Fruit fly (Drosophila melanogaster) whole organism, embryonic: ENCODE results near the gene CG14017.

ENCODE experiments used
- Antp ChIP-seq: fragments of 200-800 bp; sonication (Bioruptor generic); optimal IDR thresholded peaks from 3 replicates; lab custom pipeline; 2016; ENCODE audit warnings: missing biosample characterization, missing genetic modification characterization
- Bteb2 ChIP-seq: fragments of 200-800 bp; sonication (Bioruptor generic); optimal IDR thresholded peaks from 2 replicates; lab custom pipeline; 2016; ENCODE audit warnings: missing biosample characterization, missing genetic modification characterization
- CG10209 ChIP-seq: fragments of 200-800 bp; sonication (Bioruptor generic); optimal IDR thresholded peaks from 3 replicates; lab custom pipeline; 2017; ENCODE audit warnings: missing biosample characterization, mild to moderate bottlenecking, missing genetic modification characterization, missing genetic modification reagents
- CG10654 ChIP-seq: fragments of 200-800 bp; sonication (Bioruptor generic); optimal IDR thresholded peaks from 2 replicates; lab custom pipeline; 2016; ENCODE audit warnings: missing biosample characterization, missing genetic modification characterization
- CG11093 ChIP-seq: fragments of 200-800 bp; sonication (Bioruptor generic); IDR thresholded peaks from 3 replicates; pipeline ENCODE4 v1.3.6; 2022; ENCODE audit warnings: missing biosample characterization, missing genetic modification characterization
- CG12071 ChIP-seq: fragments of 200-800 bp; sonication (Bioruptor generic); optimal IDR thresholded peaks from 3 replicates; lab custom pipeline; 2018; ENCODE audit warnings: missing biosample characterization, mild to moderate bottlenecking, missing genetic modification characterization
- CG12769 ChIP-seq: fragments of 200-800 bp; sonication (Bioruptor generic); optimal IDR thresholded peaks from 2 replicates; lab custom pipeline; 2019; ENCODE audit warnings: missing biosample characterization, mild to moderate bottlenecking, missing genetic modification characterization, moderate library complexity
- CG13424 ChIP-seq: fragments of 200-800 bp; sonication (Bioruptor generic); optimal IDR thresholded peaks from 2 replicates; lab custom pipeline; 2019; ENCODE audit warnings: missing biosample characterization, mild to moderate bottlenecking, missing genetic modification characterization, moderate library complexity
- CG15696 ChIP-seq: fragments of 200-800 bp; sonication (Bioruptor generic); optimal IDR thresholded peaks from 2 replicates; lab custom pipeline; 2019; ENCODE audit warnings: missing biosample characterization, mild to moderate bottlenecking, missing genetic modification characterization, moderate library complexity
- CG1602 ChIP-seq: fragments of 200-800 bp; sonication (Bioruptor generic); optimal IDR thresholded peaks from 3 replicates; lab custom pipeline; 2016; ENCODE audit warnings: missing biosample characterization, missing genetic modification characterization
- CG17328 ChIP-seq: fragments of 200-800 bp; sonication (Bioruptor generic); IDR thresholded peaks from 2 replicates; pipeline ENCODE4 v1.3.6; 2022; ENCODE audit warnings: missing biosample characterization, missing genetic modification characterization
- CG17385 ChIP-seq: fragments of 200-800 bp; sonication (Bioruptor generic); optimal IDR thresholded peaks from 3 replicates; lab custom pipeline; 2018; ENCODE audit warnings: missing biosample characterization, mild to moderate bottlenecking, missing genetic modification characterization
- CG17612 ChIP-seq: fragments of 200-800 bp; sonication (Bioruptor generic); IDR thresholded peaks from 2 replicates; pipeline ENCODE4 v1.3.6; 2022; ENCODE audit warnings: missing biosample characterization, missing genetic modification characterization
- CG2120 ChIP-seq: fragments of 200-800 bp; sonication (Bioruptor generic); optimal IDR thresholded peaks from 3 replicates; lab custom pipeline; 2016; ENCODE audit warnings: missing biosample characterization, missing genetic modification characterization
- CG2202 ChIP-seq: fragments of 200-800 bp; sonication (Bioruptor generic); optimal IDR thresholded peaks from 2 replicates; lab custom pipeline; 2018; ENCODE audit warnings: missing biosample characterization, mild to moderate bottlenecking, missing genetic modification characterization
- CG2889 ChIP-seq: fragments of 200-800 bp; sonication (Bioruptor generic); IDR thresholded peaks from 3 replicates; pipeline ENCODE4 v1.3.6; 2022; ENCODE audit warnings: missing biosample characterization, missing genetic modification characterization
- CG3281 ChIP-seq: fragments of 200-800 bp; sonication (Bioruptor generic); optimal IDR thresholded peaks from 3 replicates; lab custom pipeline; 2017; ENCODE audit warnings: missing biosample characterization, mild to moderate bottlenecking, missing genetic modification characterization
- CG4328 ChIP-seq: fragments of 200-800 bp; sonication (Bioruptor generic); optimal IDR thresholded peaks from 3 replicates; lab custom pipeline; 2017; ENCODE audit warnings: missing biosample characterization, missing genetic modification reagents, missing genetic modification characterization
- CG4360 ChIP-seq: fragments of 200-800 bp; sonication (Bioruptor generic); IDR thresholded peaks from 2 replicates; pipeline ENCODE4 v1.3.6; 2022; ENCODE audit warnings: missing biosample characterization, missing genetic modification characterization
- CG4404 ChIP-seq: fragments of 200-800 bp; sonication (Bioruptor generic); IDR thresholded peaks from 2 replicates; pipeline ENCODE4 v1.3.6; 2022; ENCODE audit warnings: missing biosample characterization, missing genetic modification characterization
- CG7357 ChIP-seq: fragments of 200-800 bp; sonication (Bioruptor generic); IDR thresholded peaks from 3 replicates; pipeline ENCODE4 v1.3.6; 2022; ENCODE audit warnings: missing biosample characterization, missing genetic modification characterization
- CG7839 ChIP-seq: fragments of 200-800 bp; sonication (Bioruptor generic); optimal IDR thresholded peaks from 3 replicates; lab custom pipeline; 2018; ENCODE audit warnings: missing biosample characterization, mild to moderate bottlenecking, missing genetic modification characterization, moderate library complexity
- CG8290 ChIP-seq, 3 experiments: fragments of 200-800 bp; sonication (Bioruptor generic); optimal IDR thresholded peaks; 2 replicates each; lab custom pipeline; 2016 to 2019; ENCODE audit warnings: missing biosample characterization in 3 of 3, missing genetic modification characterization in 3 of 3, mild to moderate bottlenecking in 2 of 3, moderate library complexity in 1 of 3
- CG8924 ChIP-seq: fragments of 200-800 bp; optimal IDR thresholded peaks from 3 replicates; lab custom pipeline; 2019; ENCODE audit warnings: missing biosample characterization, mild to moderate bottlenecking, missing genetic modification characterization, moderate library complexity
- Dp ChIP-seq: fragments of 200-800 bp; sonication (Bioruptor generic); optimal IDR thresholded peaks from 2 replicates; lab custom pipeline; 2018; ENCODE audit warnings: missing biosample characterization, mild to moderate bottlenecking, missing genetic modification characterization, moderate library complexity
- Drgx ChIP-seq: fragments of 200-800 bp; sonication (Bioruptor generic); IDR thresholded peaks from 2 replicates; pipeline ENCODE4 v1.3.6; 2022; ENCODE audit warnings: missing biosample characterization, missing genetic modification characterization
- HLH3B ChIP-seq: fragments of 200-800 bp; sonication (Bioruptor generic); IDR thresholded peaks from 2 replicates; pipeline ENCODE4 v1.3.6; 2022; ENCODE audit warnings: missing biosample characterization, missing genetic modification characterization
- HmgZ ChIP-seq: fragments of 200-800 bp; sonication (Bioruptor generic); optimal IDR thresholded peaks from 2 replicates; lab custom pipeline; 2018; ENCODE audit warnings: missing biosample characterization, mild to moderate bottlenecking, missing genetic modification characterization
- MTF-1 ChIP-seq: fragments of 200-800 bp; sonication (Bioruptor generic); optimal IDR thresholded peaks from 2 replicates; lab custom pipeline; 2018; ENCODE audit warnings: missing biosample characterization, mild to moderate bottlenecking, missing genetic modification characterization, borderline replicate concordance
- NK7.1 ChIP-seq: fragments of 200-800 bp; sonication (Bioruptor generic); optimal IDR thresholded peaks from 3 replicates; lab custom pipeline; 2016; ENCODE audit warnings: missing biosample characterization, missing genetic modification characterization
- PHDP ChIP-seq: fragments of 200-800 bp; sonication (Bioruptor generic); optimal IDR thresholded peaks from 3 replicates; lab custom pipeline; 2018; ENCODE audit warnings: missing biosample characterization, mild to moderate bottlenecking, missing genetic modification characterization, moderate library complexity
- Usf ChIP-seq: fragments of 200-800 bp; sonication (Bioruptor generic); optimal IDR thresholded peaks from 2 replicates; lab custom pipeline; 2017; ENCODE audit warnings: missing genotype, missing biosample characterization, missing genetic modification characterization
- bab2 ChIP-seq: fragments of 200-800 bp; sonication (Bioruptor generic); optimal IDR thresholded peaks from 2 replicates; lab custom pipeline; 2016; ENCODE audit warnings: missing biosample characterization, missing genetic modification characterization
- bcd ChIP-seq: fragments of 200-800 bp; sonication (Bioruptor generic); optimal IDR thresholded peaks from 2 replicates; lab custom pipeline; 2017; ENCODE audit warnings: missing biosample characterization, mild to moderate bottlenecking, missing genetic modification characterization
- chm ChIP-seq: fragments of 200-800 bp; sonication (Bioruptor generic); IDR thresholded peaks from 2 replicates; pipeline ENCODE4 v1.3.6; 2022; ENCODE audit warnings: missing biosample characterization, missing genetic modification characterization
- croc ChIP-seq: fragments of 200-800 bp; sonication (Bioruptor generic); conservative IDR thresholded peaks from 3 replicates; pipeline ENCODE4 v1.3.6; 2022; ENCODE audit warnings: missing biosample characterization, missing genetic modification characterization
- dmrt11E ChIP-seq: fragments of 200-800 bp; sonication (Bioruptor generic); optimal IDR thresholded peaks from 3 replicates; lab custom pipeline; 2018; ENCODE audit warnings: missing biosample characterization, mild to moderate bottlenecking, missing genetic modification characterization, moderate library complexity
- dysf ChIP-seq: fragments of 200-800 bp; sonication (Bioruptor generic); IDR thresholded peaks from 3 replicates; pipeline ENCODE4 v1.3.6; 2022; ENCODE audit warnings: missing biosample characterization, missing genetic modification characterization
- ewg ChIP-seq: fragments of 200-800 bp; sonication (Bioruptor generic); optimal IDR thresholded peaks from 3 replicates; lab custom pipeline; 2017; ENCODE audit warnings: mild to moderate bottlenecking, missing biosample characterization, missing genetic modification reagents, missing genetic modification characterization
- fd96Cb ChIP-seq: fragments of 200-800 bp; sonication (Bioruptor generic); optimal IDR thresholded peaks from 2 replicates; lab custom pipeline; 2018; ENCODE audit warnings: missing biosample characterization, mild to moderate bottlenecking, missing genetic modification characterization, moderate library complexity
- hbn ChIP-seq: fragments of 200-800 bp; sonication (Bioruptor generic); IDR thresholded peaks from 2 replicates; pipeline ENCODE4 v1.3.6; 2022; ENCODE audit warnings: missing biosample characterization, missing genetic modification characterization; ENCODE audit not compliant: partially characterized antibody
- ind ChIP-seq: fragments of 200-800 bp; sonication (Bioruptor generic); optimal IDR thresholded peaks from 3 replicates; lab custom pipeline; 2016; ENCODE audit warnings: missing biosample characterization, missing genetic modification characterization
- knrl ChIP-seq: fragments of 200-800 bp; sonication (Bioruptor generic); IDR thresholded peaks from 3 replicates; pipeline ENCODE4 v1.3.6; 2022; ENCODE audit warnings: missing biosample characterization, missing genetic modification characterization; ENCODE audit not compliant: partially characterized antibody
- lilli ChIP-seq: fragments of 200-800 bp; sonication (Bioruptor generic); optimal IDR thresholded peaks from 3 replicates; lab custom pipeline; 2016; ENCODE audit warnings: missing biosample characterization, missing genetic modification characterization
- slou ChIP-seq: fragments of 200-800 bp; sonication (Bioruptor generic); optimal IDR thresholded peaks from 3 replicates; lab custom pipeline; 2016; ENCODE audit warnings: missing biosample characterization, missing genetic modification characterization
- tin ChIP-seq: fragments of 200-800 bp; sonication (Bioruptor generic); optimal IDR thresholded peaks from 3 replicates; lab custom pipeline; 2016; ENCODE audit warnings: missing biosample characterization, missing genetic modification characterization
- ttk ChIP-seq: fragments of 200-800 bp; sonication (Bioruptor generic); IDR thresholded peaks from 2 replicates; pipeline ENCODE4 v2.1.2; 2022; ENCODE audit warnings: missing biosample characterization, missing genetic modification characterization
- tx ChIP-seq: fragments of 200-800 bp; sonication (Bioruptor generic); optimal IDR thresholded peaks from 2 replicates; lab custom pipeline; 2016; ENCODE audit warnings: missing biosample characterization, missing genetic modification characterization
- wdn ChIP-seq: fragments of 200-800 bp; sonication (Bioruptor generic); IDR thresholded peaks from 2 replicates; pipeline ENCODE4 v1.3.6; 2022; ENCODE audit warnings: missing biosample characterization, missing genetic modification characterization

Gene CG14017

DNA sequence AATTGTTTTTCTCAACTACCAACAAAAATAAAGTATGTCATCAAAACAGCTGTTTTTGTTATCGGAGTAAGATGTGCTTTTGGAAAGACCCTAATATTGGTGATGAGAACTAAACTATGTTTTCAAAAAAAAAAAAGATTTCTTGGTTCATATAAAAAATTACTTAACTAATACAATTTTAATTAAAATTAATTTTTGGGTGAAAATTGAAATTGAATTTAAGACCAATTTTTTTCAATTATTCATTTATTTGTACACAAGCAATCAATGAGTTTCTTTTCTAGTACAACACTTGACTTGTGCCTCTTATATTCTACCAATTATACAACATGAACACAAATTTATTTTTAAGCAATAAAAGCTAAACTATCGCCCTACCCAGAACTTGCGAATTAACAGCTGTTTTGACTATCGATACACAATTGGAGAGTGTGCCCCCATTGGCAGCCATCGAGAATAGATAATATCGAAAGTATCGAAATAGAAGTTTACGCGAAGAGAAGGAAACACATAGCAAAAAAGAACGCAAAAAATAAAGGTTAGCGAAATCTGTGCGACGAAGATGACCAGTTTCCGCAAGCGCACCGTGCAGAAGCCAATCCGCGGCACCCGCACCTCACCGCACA, 29.7 kb upstream of the CG14017 start, which contains the start of the genes Vps52 and Elp4 (continued):
- TF ChIP-seq CG2889 (GFP tag; lab: Robert Waterston, UW) = peak; percentile 47; the same call in 1 of the 3 replicates
- no peak for TF ChIP-seq MTF-1 (GFP tag; lab: Kevin White, UChicago)
- TF ChIP-seq Dp = peak; percentile 30
- TF ChIP-seq ewg (GFP tag; lab: Kevin White, UChicago) = peak; percentile 32
- TF ChIP-seq CG4328 (GFP tag; lab: Kevin White, UChicago) = peak; percentile 76
- TF ChIP-seq Bteb2 (GFP tag; lab: Kevin White, UChicago) = peak; percentile 68
- TF ChIP-seq CG1602 (GFP tag; lab: Kevin White, UChicago) = peak; percentile 78
- TF ChIP-seq CG10654 (GFP tag; lab: Kevin White, UChicago) = peak; percentile 65
- TF ChIP-seq PHDP = peak; percentile 77
- peak; percentile 20 for TF ChIP-seq NK7.1 (GFP tag; lab: Kevin White, UChicago)
- TF ChIP-seq CG7839 (tag; lab: Kevin White, UChicago) = peak; percentile 84
- TF ChIP-seq CG11093 (GFP tag; lab: Robert Waterston, UW) = no peak
- peak; percentile 17 for TF ChIP-seq tx (GFP tag; lab: Kevin White, UChicago)
- peak; percentile 50; the same call in 1 of the 2 replicates for TF ChIP-seq CG4404 (GFP tag; lab: Robert Waterston, UW)
- TF ChIP-seq CG13424 (tag; lab: Kevin White, UChicago) = peak; percentile 83
- peak; percentile 71 for TF ChIP-seq CG10209 (GFP tag; lab: Kevin White, UChicago)
- peak; percentile 63 for TF ChIP-seq wdn (GFP tag; lab: Robert Waterston, UW)
- TF ChIP-seq ind (GFP tag; lab: Kevin White, UChicago) = peak; percentile 78
- TF ChIP-seq CG12071 (GFP tag; lab: Kevin White, UChicago) = no peak
- peak; percentile 29; the same call in 1 of the 2 replicates for TF ChIP-seq HLH3B (GFP tag; lab: Robert Waterston, UW)
- TF ChIP-seq CG8290 (GFP tag; optimal IDR thresholded peaks at IDR 0.05; lab: Kevin White, UChicago) = peak; percentile 74
- peak in 1 of 2 experiments; percentile 81 for TF ChIP-seq CG8290 (tag; optimal IDR thresholded peaks at IDR 0.05; lab: Kevin White, UChicago)
- no peak for TF ChIP-seq chm (GFP tag; lab: Robert Waterston, UW)
- TF ChIP-seq Usf (GFP tag; lab: Kevin White, UChicago) = peak; percentile 44
- TF ChIP-seq dmrt11E (tag; lab: Kevin White, UChicago) = peak; percentile 78
- TF ChIP-seq CG17385 (GFP tag; lab: Kevin White, UChicago) = peak; percentile 66
- TF ChIP-seq knrl (GFP tag; lab: Robert Waterston, UW) = peak; percentile 72
- TF ChIP-seq CG8924 = peak; percentile 78
- TF ChIP-seq lilli (GFP tag; lab: Kevin White, UChicago) = peak; percentile 79
- TF ChIP-seq HmgZ (tag; lab: Kevin White, UChicago) = peak; percentile 66
- TF ChIP-seq CG17612 (GFP tag; lab: Robert Waterston, UW) = 0 out of 2 replicates have a peak, but pooled peaks have one; percentile 42
- peak; percentile 49 for TF ChIP-seq bab2 (GFP tag; lab: Kevin White, UChicago)
- TF ChIP-seq CG12769 (tag; lab: Kevin White, UChicago) = no peak
- TF ChIP-seq CG15696 (tag; lab: Kevin White, UChicago) = peak; percentile 70
- peak; percentile 78 for TF ChIP-seq dysf
- peak; percentile 79 for TF ChIP-seq slou (GFP tag; lab: Kevin White, UChicago)
- no peak for TF ChIP-seq CG4360 (GFP tag; lab: Robert Waterston, UW)
- peak; percentile 57; the same call in 1 of the 2 replicates for TF ChIP-seq Drgx (GFP tag; lab: Robert Waterston, UW)
- TF ChIP-seq CG2120 (GFP tag; lab: Kevin White, UChicago) = peak; percentile 84
- peak; percentile 71 for TF ChIP-seq bcd (GFP tag; lab: Kevin White, UChicago)
- TF ChIP-seq croc = no peak
- no peak for TF ChIP-seq CG2202
- TF ChIP-seq ttk (GFP tag; lab: Robert Waterston, UW) = peak; percentile 58
- TF ChIP-seq tin = peak; percentile 81
- peak; percentile 7 for TF ChIP-seq Antp (GFP tag; lab: Kevin White, UChicago)
- TF ChIP-seq CG17328 (GFP tag; lab: Robert Waterston, UW) = peak; percentile 58
- TF ChIP-seq fd96Cb = peak; percentile 73
- TF ChIP-seq CG3281 (GFP tag; lab: Kevin White, UChicago) = peak; percentile 78
- 0 out of 3 replicates have a peak, but pooled peaks have one; percentile 32 for TF ChIP-seq CG7357
- TF ChIP-seq hbn = peak; percentile 60; the same call in 1 of the 2 replicates
